Worm (Caenorhabditis elegans): ENCODE measurements around the gene cyp-33C1.

DNA sequence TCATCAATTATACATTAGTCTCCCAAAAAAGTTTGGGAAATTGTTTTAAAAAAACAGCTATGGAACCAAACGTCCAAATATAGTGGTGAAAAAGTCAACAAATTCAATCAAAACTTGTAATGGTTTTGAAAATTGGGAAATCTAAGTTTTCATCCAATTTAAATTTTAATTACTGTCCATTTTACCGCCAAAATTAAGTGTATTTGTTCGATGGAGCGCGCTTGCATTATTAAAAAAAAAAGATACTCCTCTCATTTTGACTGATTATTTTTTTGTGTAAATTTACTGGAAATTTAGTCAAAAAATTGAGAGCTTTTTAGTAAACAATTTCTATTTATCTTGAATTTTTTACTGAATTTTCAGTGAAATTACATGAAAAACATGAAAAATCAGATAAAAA is 4.8 kb upstream of the cyp-33C1 start:
- no peak for TF ChIP-seq blmp-1 (tag; optimal IDR thresholded peaks at IDR 0.05)
- TF ChIP-seq lin-13 (tag; optimal IDR thresholded peaks at IDR 0.05): no peak
- TF ChIP-seq mep-1 (tag; optimal IDR thresholded peaks at IDR 0.05): no peak
- TF ChIP-seq sem-2 (GFP tag; optimal IDR thresholded peaks at IDR 0.05): no peak
- no peak for TF ChIP-seq nhr-76 (tag; optimal IDR thresholded peaks at IDR 0.05)
- TF ChIP-seq ztf-11 (tag; optimal IDR thresholded peaks at IDR 0.05): no peak
- TF ChIP-seq unc-62 (GFP tag; optimal IDR thresholded peaks at IDR 0.05): no peak
- TF ChIP-seq ces-1 (GFP tag; optimal IDR thresholded peaks at IDR 0.05): no peak
